Worm (Caenorhabditis elegans) whole organism, L1 larva: ENCODE data around the gene F29B9.1.
A peak's percentile ranks its signal among the peaks of the same experiment; 100 is the strongest.

ENCODE experiments used
- lsy-2 ChIP-seq, 2 experiments: fragments of 150-350 bp; optimal IDR thresholded peaks; 2 replicates each; lab custom pipeline; 2014; ENCODE audit warnings: missing biosample characterization in 2 of 2, missing genetic modification characterization in 2 of 2
- nhr-77 ChIP-seq: fragments of 150-350 bp; optimal IDR thresholded peaks from 2 replicates; lab custom pipeline; 2014; ENCODE audit warnings: missing biosample characterization, missing genetic modification characterization

The F29B9.1 gene

DNA sequence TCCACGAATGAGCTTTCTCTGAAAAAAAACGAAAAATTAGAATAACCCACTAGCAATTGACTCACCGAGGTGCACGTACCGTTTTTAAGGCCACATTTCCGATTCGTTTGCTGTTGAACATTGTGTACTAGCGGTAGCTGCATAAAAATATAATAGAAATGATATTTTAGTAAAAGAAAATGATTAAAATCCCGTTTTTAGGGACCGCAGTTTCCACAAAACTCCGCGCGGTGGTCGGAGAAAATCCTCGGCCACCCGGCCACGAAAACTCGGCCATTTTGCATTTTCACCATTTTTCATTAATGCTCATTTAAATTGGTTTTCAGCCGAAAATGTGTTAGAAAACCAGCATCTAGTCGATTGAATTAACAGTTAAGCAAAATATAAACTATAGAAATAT lies 47.2 kb downstream of the F29B9.1 start, which contains the start of gene yars-2 (continued):
- TF ChIP-seq nhr-77 (tag; lab: Kevin White, UChicago) = no peak

DNA sequence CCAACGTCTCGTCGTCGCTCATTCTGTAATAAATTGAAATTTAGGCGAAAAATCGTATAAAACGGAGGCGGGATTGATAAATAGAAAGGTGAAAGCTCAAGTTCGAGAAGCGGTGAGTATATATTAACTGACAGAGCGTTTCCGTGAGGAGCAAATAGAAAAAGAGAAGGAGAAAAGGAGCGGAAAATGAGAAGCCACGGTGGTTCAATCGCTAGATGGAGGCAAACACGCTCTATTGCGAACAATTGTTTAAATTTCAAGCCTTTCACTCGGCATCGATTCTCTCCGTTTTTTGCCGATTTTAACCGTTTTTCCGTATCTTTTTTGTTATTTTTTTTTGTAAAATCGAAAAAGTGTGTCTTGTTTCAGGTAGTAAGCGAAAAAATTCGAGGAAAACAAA lies 50.6 kb downstream of the F29B9.1 start, which contains the start of gene miro-1:
miro-1 (minus strand) TSS at position 23 of the 400 bp plus-strand sequence.
- peak in 1 of 2 experiments; percentile 38 for TF ChIP-seq lsy-2 (tag; optimal IDR thresholded peaks at IDR 0.05; lab: Kevin White, UChicago)
